Fruit fly (Drosophila melanogaster) whole organism, embryonic: ENCODE results near the gene mbm.

ENCODE experiments used
- CG10274 ChIP-seq: fragments of 200-800 bp; sonication (Bioruptor generic); optimal IDR thresholded peaks from 3 replicates; lab custom pipeline; 2017; ENCODE audit warnings: missing biosample characterization, mild to moderate bottlenecking, missing genetic modification characterization
- CG10959 ChIP-seq: fragments of 200-800 bp; sonication (Bioruptor generic); IDR thresholded peaks from 2 replicates; pipeline ENCODE4 v1.3.6; 2022; ENCODE audit warnings: missing biosample characterization, missing genetic modification characterization
- CG11093 ChIP-seq: fragments of 200-800 bp; sonication (Bioruptor generic); IDR thresholded peaks from 3 replicates; pipeline ENCODE4 v1.3.6; 2022; ENCODE audit warnings: missing biosample characterization, missing genetic modification characterization
- CG12769 ChIP-seq: fragments of 200-800 bp; sonication (Bioruptor generic); optimal IDR thresholded peaks from 2 replicates; lab custom pipeline; 2019; ENCODE audit warnings: missing biosample characterization, mild to moderate bottlenecking, missing genetic modification characterization, moderate library complexity
- CG13287 ChIP-seq: fragments of 200-800 bp; sonication (Bioruptor generic); IDR thresholded peaks from 2 replicates; pipeline ENCODE4 v1.3.6; 2022; ENCODE audit warnings: missing biosample characterization, missing genetic modification characterization; ENCODE audit not compliant: partially characterized antibody
- CG13624 ChIP-seq: fragments of 200-800 bp; sonication (Bioruptor generic); optimal IDR thresholded peaks from 2 replicates; lab custom pipeline; 2016; ENCODE audit warnings: missing biosample characterization, missing genetic modification characterization
- CG13894 ChIP-seq: fragments of 200-800 bp; sonication (Bioruptor generic); optimal IDR thresholded peaks from 3 replicates; lab custom pipeline; 2018; ENCODE audit warnings: missing biosample characterization, mild to moderate bottlenecking, missing genetic modification characterization, moderate library complexity
- CG15479 ChIP-seq: fragments of 200-800 bp; sonication (Bioruptor generic); optimal IDR thresholded peaks from 3 replicates; lab custom pipeline; 2019; ENCODE audit warnings: missing biosample characterization, mild to moderate bottlenecking, missing genetic modification characterization, moderate library complexity
- CG1603 ChIP-seq: fragments of 200-800 bp; sonication (Bioruptor generic); optimal IDR thresholded peaks from 2 replicates; lab custom pipeline; 2019; ENCODE audit warnings: missing biosample characterization, mild to moderate bottlenecking, missing genetic modification characterization, moderate library complexity
- CG30431 ChIP-seq: fragments of 200-800 bp; sonication (Bioruptor generic); optimal IDR thresholded peaks from 2 replicates; lab custom pipeline; 2017; ENCODE audit warnings: missing biosample characterization, missing genetic modification characterization
- CG31388 ChIP-seq: fragments of 200-800 bp; sonication (Bioruptor generic); optimal IDR thresholded peaks from 2 replicates; lab custom pipeline; 2016; ENCODE audit warnings: missing biosample characterization, missing genetic modification characterization
- CG31441 ChIP-seq: fragments of 200-800 bp; sonication (Bioruptor generic); IDR thresholded peaks from 2 replicates; pipeline ENCODE4 v1.3.6; 2022; ENCODE audit warnings: missing biosample characterization, missing genetic modification characterization
- CG33557 ChIP-seq: fragments of 200-800 bp; sonication (Bioruptor generic); optimal IDR thresholded peaks from 2 replicates; lab custom pipeline; 2019; ENCODE audit warnings: missing biosample characterization, mild to moderate bottlenecking, missing genetic modification characterization, moderate library complexity
- CG4820 ChIP-seq: fragments of 200-800 bp; sonication (Bioruptor generic); optimal IDR thresholded peaks from 3 replicates; lab custom pipeline; 2016; ENCODE audit warnings: missing biosample characterization, missing genetic modification characterization
- CG5180 ChIP-seq: fragments of 200-800 bp; sonication (Bioruptor generic); optimal IDR thresholded peaks from 3 replicates; lab custom pipeline; 2017; ENCODE audit warnings: missing biosample characterization, missing genetic modification characterization, mild to moderate bottlenecking, moderate library complexity, missing genetic modification reagents
- CG6272 ChIP-seq: fragments of 200-800 bp; sonication (Bioruptor generic); IDR thresholded peaks from 2 replicates; pipeline ENCODE4 v1.3.6; 2022; ENCODE audit warnings: missing biosample characterization, missing genetic modification characterization
- CG6791 ChIP-seq: fragments of 200-800 bp; sonication (Bioruptor generic); IDR thresholded peaks from 3 replicates; pipeline ENCODE4 v1.3.6; 2022; ENCODE audit warnings: missing biosample characterization, missing genetic modification characterization; ENCODE audit not compliant: partially characterized antibody
- CG7786 ChIP-seq: fragments of 200-800 bp; sonication (Bioruptor generic); optimal IDR thresholded peaks from 2 replicates; lab custom pipeline; 2016; ENCODE audit warnings: missing biosample characterization, missing genetic modification characterization
- CG9215 ChIP-seq: fragments of 200-800 bp; sonication (Bioruptor generic); IDR thresholded peaks from 2 replicates; pipeline ENCODE4 v1.3.6; 2022; ENCODE audit warnings: missing biosample characterization, missing genetic modification characterization
- CG9876 ChIP-seq: fragments of 200-800 bp; sonication (Bioruptor generic); optimal IDR thresholded peaks from 2 replicates; lab custom pipeline; 2016; ENCODE audit warnings: missing biosample characterization, missing genetic modification characterization
- Chrac-16 ChIP-seq: fragments of 200-800 bp; sonication (Bioruptor generic); optimal IDR thresholded peaks from 3 replicates; lab custom pipeline; 2016; ENCODE audit warnings: missing biosample characterization, missing genetic modification characterization
- Dek ChIP-seq: fragments of 200-800 bp; sonication (Bioruptor generic); optimal IDR thresholded peaks from 3 replicates; lab custom pipeline; 2019; ENCODE audit warnings: missing biosample characterization, mild to moderate bottlenecking, missing genetic modification characterization, moderate library complexity
- Dp ChIP-seq: fragments of 200-800 bp; sonication (Bioruptor generic); optimal IDR thresholded peaks from 2 replicates; lab custom pipeline; 2018; ENCODE audit warnings: missing biosample characterization, mild to moderate bottlenecking, missing genetic modification characterization, moderate library complexity
- Drgx ChIP-seq: fragments of 200-800 bp; sonication (Bioruptor generic); IDR thresholded peaks from 2 replicates; pipeline ENCODE4 v1.3.6; 2022; ENCODE audit warnings: missing biosample characterization, missing genetic modification characterization
- Elba2 ChIP-seq: fragments of 200-800 bp; sonication (Bioruptor generic); optimal IDR thresholded peaks from 3 replicates; lab custom pipeline; 2016; ENCODE audit warnings: missing biosample characterization, missing genetic modification characterization
- Med ChIP-seq: fragments of 200-800 bp; sonication (Bioruptor generic); peaks from one replicate; lab custom pipeline; 2016; ENCODE audit warnings: missing biosample characterization, missing genetic modification characterization, mild to moderate bottlenecking, inconsistent platforms, moderate library complexity
- Myb ChIP-seq: fragments of 200-800 bp; sonication (Bioruptor generic); optimal IDR thresholded peaks from 2 replicates; lab custom pipeline; 2016; ENCODE audit warnings: missing biosample characterization, missing genetic modification characterization
- Six4 ChIP-seq: fragments of 200-800 bp; sonication (Bioruptor generic); optimal IDR thresholded peaks from 2 replicates; lab custom pipeline; 2016; ENCODE audit warnings: missing biosample characterization, missing genetic modification characterization
- Sox102F ChIP-seq: fragments of 200-800 bp; sonication (Bioruptor generic); optimal IDR thresholded peaks from 2 replicates; lab custom pipeline; 2018; ENCODE audit warnings: missing biosample characterization, mild to moderate bottlenecking, missing genetic modification characterization, moderate library complexity
- Ssrp ChIP-seq: fragments of 200-800 bp; sonication (Bioruptor generic); optimal IDR thresholded peaks from 2 replicates; lab custom pipeline; 2018; ENCODE audit warnings: missing biosample characterization, mild to moderate bottlenecking, missing genetic modification characterization, moderate library complexity
- Tbp ChIP-seq: fragments of >200 bp; optimal IDR thresholded peaks from 2 replicates; lab custom pipeline; 2018; ENCODE audit warnings: missing biosample characterization, missing genetic modification characterization
- amos ChIP-seq: fragments of 200-800 bp; sonication (Bioruptor generic); IDR thresholded peaks from 2 replicates; pipeline ENCODE4 v1.3.6; 2022; ENCODE audit warnings: missing biosample characterization, missing genetic modification characterization; ENCODE audit not compliant: partially characterized antibody
- cad ChIP-seq: fragments of >200 bp; optimal IDR thresholded peaks from 2 replicates; lab custom pipeline; 2017; ENCODE audit warnings: missing biosample characterization, missing genetic modification characterization
- caup ChIP-seq: fragments of 200-800 bp; sonication (Bioruptor generic); optimal IDR thresholded peaks from 3 replicates; lab custom pipeline; 2017; ENCODE audit warnings: missing biosample characterization, mild to moderate bottlenecking, missing genetic modification characterization, moderate library complexity; ENCODE audit not compliant: severe bottlenecking
- fd96Cb ChIP-seq: fragments of 200-800 bp; sonication (Bioruptor generic); optimal IDR thresholded peaks from 2 replicates; lab custom pipeline; 2018; ENCODE audit warnings: missing biosample characterization, mild to moderate bottlenecking, missing genetic modification characterization, moderate library complexity
- ftz-f1 ChIP-seq: fragments of 200-800 bp; sonication (Bioruptor generic); optimal IDR thresholded peaks from 2 replicates; lab custom pipeline; 2016; ENCODE audit warnings: missing biosample characterization, missing genetic modification characterization
- fu2 ChIP-seq: fragments of 200-800 bp; sonication (Bioruptor generic); optimal IDR thresholded peaks from 2 replicates; lab custom pipeline; 2016; ENCODE audit warnings: missing biosample characterization, missing genetic modification characterization
- h ChIP-seq: fragments of >200 bp; optimal IDR thresholded peaks from 2 replicates; lab custom pipeline; 2017
- ind ChIP-seq: fragments of 200-800 bp; sonication (Bioruptor generic); optimal IDR thresholded peaks from 3 replicates; lab custom pipeline; 2016; ENCODE audit warnings: missing biosample characterization, missing genetic modification characterization
- kni ChIP-seq: fragments of 200-800 bp; sonication (Bioruptor generic); optimal IDR thresholded peaks from 3 replicates; lab custom pipeline; 2017; ENCODE audit warnings: mild to moderate bottlenecking, missing biosample characterization, missing genetic modification reagents, missing genetic modification characterization
- lov ChIP-seq, 2 experiments: fragments of 200-800 bp in 1 of 2; fragments of >200 bp in 1 of 2; sonication (Bioruptor generic) in 1 of 2; IDR thresholded peaks in 1 of 2; optimal IDR thresholded peaks in 1 of 2; 2 replicates in 1 of 2; 3 replicates in 1 of 2; pipeline versions ENCODE4 v1.3.6 to Lab custom; 2017 to 2022; ENCODE audit warnings: missing biosample characterization in 1 of 2, missing genetic modification characterization in 1 of 2
- luna ChIP-seq: fragments of 200-800 bp; sonication (Bioruptor generic); optimal IDR thresholded peaks from 2 replicates; lab custom pipeline; 2016; ENCODE audit warnings: missing biosample characterization, missing genetic modification characterization
- mirr ChIP-seq: fragments of 200-800 bp; sonication (Bioruptor generic); optimal IDR thresholded peaks from 3 replicates; lab custom pipeline; 2018; ENCODE audit warnings: missing biosample characterization, mild to moderate bottlenecking, missing genetic modification characterization
- pho ChIP-seq: fragments of 200-800 bp; sonication (Bioruptor generic); optimal IDR thresholded peaks from 2 replicates; lab custom pipeline; 2016; ENCODE audit warnings: missing biosample characterization, missing genetic modification characterization
- pita ChIP-seq: fragments of 200-800 bp; sonication (Bioruptor generic); optimal IDR thresholded peaks from 2 replicates; lab custom pipeline; 2017; ENCODE audit warnings: missing biosample characterization, mild to moderate bottlenecking, missing genetic modification characterization
- pnt ChIP-seq: fragments of 200-800 bp; sonication (Bioruptor generic); optimal IDR thresholded peaks from 3 replicates; lab custom pipeline; 2016; ENCODE audit warnings: missing biosample characterization, missing genetic modification characterization
- psq ChIP-seq: fragments of 200-800 bp; sonication (Bioruptor generic); optimal IDR thresholded peaks from 2 replicates; lab custom pipeline; 2017; ENCODE audit warnings: missing biosample characterization, missing genetic modification characterization
- repo ChIP-seq: fragments of 200-800 bp; sonication (Bioruptor generic); optimal IDR thresholded peaks from 2 replicates; lab custom pipeline; 2016; ENCODE audit warnings: missing biosample characterization, missing genetic modification characterization
- sug ChIP-seq: fragments of 200-800 bp; optimal IDR thresholded peaks from 2 replicates; lab custom pipeline; 2019; ENCODE audit warnings: missing biosample characterization, mild to moderate bottlenecking, missing genetic modification characterization, moderate library complexity
- wor ChIP-seq: fragments of 200-800 bp; sonication (Bioruptor generic); IDR thresholded peaks from 2 replicates; pipeline ENCODE4 v1.3.6; 2022; ENCODE audit warnings: missing biosample characterization, missing genetic modification characterization
- z ChIP-seq: fragments of 200-800 bp; sonication (Bioruptor generic); IDR thresholded peaks from 3 replicates; pipeline ENCODE4 v1.3.6; 2022; ENCODE audit warnings: missing biosample characterization, missing genetic modification characterization

mbm gene

dm6 chr2L:286421-286820 is 12.9 kb upstream of the mbm start (continued):
- peak; percentile 57 for TF ChIP-seq fu2
- TF ChIP-seq CG31441, result no peak; the same call in 1 of the 2 replicates
- TF ChIP-seq CG13287 (GFP tag; lab: Robert Waterston, UW), result no peak
- peak; percentile 37 for TF ChIP-seq CG4820
- TF ChIP-seq CG13624 (GFP tag; lab: Kevin White, UChicago), result peak; percentile 67
- no peak for TF ChIP-seq CG33557 (GFP tag; lab: Kevin White, UChicago)
- TF ChIP-seq pho (GFP tag; lab: Kevin White, UChicago), result peak; percentile 64
- no peak for TF ChIP-seq Elba2 (GFP tag; lab: Kevin White, UChicago)
- peak; percentile 46 for TF ChIP-seq Myb (GFP tag; lab: Kevin White, UChicago)
- peak; percentile 65 for TF ChIP-seq CG13894 (tag; lab: Kevin White, UChicago)
- no peak for TF ChIP-seq cad (GFP tag; lab: Kevin White, UChicago)
- TF ChIP-seq CG9876 (GFP tag; lab: Kevin White, UChicago), result peak; percentile 63
- peak; percentile 46 for TF ChIP-seq CG31388 (GFP tag; lab: Kevin White, UChicago)
- TF ChIP-seq CG30431 (GFP tag; lab: Kevin White, UChicago), result no peak
- peak; percentile 12 for TF ChIP-seq fd96Cb (tag; lab: Kevin White, UChicago)
- TF ChIP-seq CG1603 (tag; lab: Kevin White, UChicago), result peak; percentile 57
- peak; percentile 58 for TF ChIP-seq Sox102F (GFP tag; lab: Kevin White, UChicago)
- TF ChIP-seq sug (tag; lab: Kevin White, UChicago), result peak; percentile 68
- TF ChIP-seq Six4, result peak; percentile 14
- TF ChIP-seq Ssrp (tag; lab: Kevin White, UChicago), result peak; percentile 10
- TF ChIP-seq psq (GFP tag; lab: Kevin White, UChicago), result no peak
- no peak for TF ChIP-seq h (lab: Kevin White, UChicago)
- peak; percentile 35; the same call in 1 of the 2 replicates for TF ChIP-seq CG6272 (GFP tag; lab: Robert Waterston, UW)
- TF ChIP-seq CG9215 (GFP tag; lab: Robert Waterston, UW), result 0 out of 2 replicates have a peak, but pooled peaks have one; percentile 36
- TF ChIP-seq CG10959 (GFP tag; lab: Robert Waterston, UW), result 0 out of 2 replicates have a peak, but pooled peaks have one; percentile 41
- no peak for TF ChIP-seq amos
- TF ChIP-seq Dp (GFP tag; lab: Kevin White, UChicago), result no peak
- peak; percentile 78 for TF ChIP-seq ind
- TF ChIP-seq Chrac-16 (GFP tag; lab: Kevin White, UChicago), result peak; percentile 58
- no peak for TF ChIP-seq CG5180 (GFP tag; lab: Kevin White, UChicago)
- TF ChIP-seq kni (GFP tag; lab: Kevin White, UChicago), result no peak
- TF ChIP-seq CG15479, result no peak
- no peak for TF ChIP-seq wor
- peak; percentile 63 for TF ChIP-seq Dek (tag; lab: Kevin White, UChicago)
- no peak for TF ChIP-seq lov (optimal IDR thresholded peaks at IDR 0.05; lab: Kevin White, UChicago)
- no peak for TF ChIP-seq lov (GFP tag; IDR thresholded peaks at IDR 0.05; lab: Robert Waterston, UW)
- no peak for TF ChIP-seq ftz-f1 (GFP tag; lab: Kevin White, UChicago)
- TF ChIP-seq caup (GFP tag; lab: Kevin White, UChicago), result peak; percentile 74
- TF ChIP-seq CG7786 (GFP tag; lab: Kevin White, UChicago), result peak; percentile 78
- peak; percentile 92 for TF ChIP-seq CG12769 (tag; lab: Kevin White, UChicago)
- TF ChIP-seq z (GFP tag; lab: Robert Waterston, UW), result no peak
- no peak for TF ChIP-seq CG10274 (GFP tag; lab: Kevin White, UChicago)
- TF ChIP-seq luna (GFP tag; lab: Kevin White, UChicago), result no peak
- TF ChIP-seq Drgx (GFP tag; lab: Robert Waterston, UW), result peak; percentile 54
- peak; percentile 95 for TF ChIP-seq Med (GFP tag; lab: Kevin White, UChicago)
- TF ChIP-seq pnt (GFP tag; lab: Kevin White, UChicago), result peak; percentile 50
- TF ChIP-seq repo (GFP tag; lab: Kevin White, UChicago), result peak; percentile 22
- TF ChIP-seq pita (GFP tag; lab: Kevin White, UChicago), result no peak
- no peak for TF ChIP-seq CG6791
- peak; percentile 87 for TF ChIP-seq mirr (GFP tag; lab: Kevin White, UChicago)
- peak; percentile 43; the same call in 1 of the 3 replicates for TF ChIP-seq CG11093 (GFP tag; lab: Robert Waterston, UW)
- TF ChIP-seq Tbp, result no peak
